Worm (Caenorhabditis elegans) whole organism, L4 larva: ENCODE measurements around the gene sfxn-1.4.

ENCODE experiments used
- D1046.2 ChIP-seq: fragments of 200-800 bp; sonication (Bioruptor generic); IDR thresholded peaks from 2 replicates; pipeline ENCODE4 v1.3.6; 2022; ENCODE audit warnings: missing genetic modification characterization, missing compliant biosample characterization
- F37D6.2 ChIP-seq: sonication (generic microtip); optimal IDR thresholded peaks from 2 replicates; lab custom pipeline; 2016; ENCODE audit warnings: mild to moderate bottlenecking, missing genetic modification characterization, missing compliant biosample characterization
- F44E2.7 ChIP-seq: fragments of 200-800 bp; sonication (Bioruptor generic); IDR thresholded peaks from 2 replicates; pipeline ENCODE4 v2.1.2; 2022; ENCODE audit warnings: missing genetic modification characterization, missing compliant biosample characterization
- T20F7.1 ChIP-seq: fragments of 200-800 bp; sonication (Bioruptor generic); optimal IDR thresholded peaks from 2 replicates; lab custom pipeline; 2018; ENCODE audit warnings: mild to moderate bottlenecking, missing genetic modification characterization, missing compliant biosample characterization
- Y105C5A.15 ChIP-seq: fragments of 200-800 bp; sonication (Bioruptor generic); IDR thresholded peaks from 2 replicates; pipeline ENCODE4 v1.3.6; 2022; ENCODE audit warnings: missing genetic modification characterization, missing compliant biosample characterization
- Y5F2A.4 ChIP-seq: fragments of 200-800 bp; sonication (Bioruptor generic); optimal IDR thresholded peaks from 2 replicates; lab custom pipeline; 2018; ENCODE audit warnings: mild to moderate bottlenecking, missing genetic modification characterization, missing compliant biosample characterization
- aha-1 ChIP-seq: fragments of 150-350 bp; peaks from one replicate; lab custom pipeline; 2014; ENCODE audit warnings: missing biosample characterization, missing genetic modification characterization
- aly-2 ChIP-seq: sonication (generic microtip); optimal IDR thresholded peaks from 2 replicates; lab custom pipeline; 2018; ENCODE audit warnings: missing biosample characterization, missing genetic modification characterization
- ceh-20 ChIP-seq: fragments of 200-800 bp; sonication (Bioruptor generic); IDR thresholded peaks from 2 replicates; pipeline ENCODE4 v1.3.6; 2022; ENCODE audit warnings: missing genetic modification reagents, missing genetic modification characterization, missing compliant biosample characterization
- ceh-28 ChIP-seq: fragments of 150-350 bp; optimal IDR thresholded peaks from 2 replicates; lab custom pipeline; 2014; ENCODE audit warnings: missing biosample characterization, missing genetic modification reagents, missing genetic modification characterization
- ceh-32 ChIP-seq: sonication (generic microtip); optimal IDR thresholded peaks from 2 replicates; lab custom pipeline; 2016; ENCODE audit warnings: mild to moderate bottlenecking, missing genetic modification characterization, missing compliant biosample characterization; ENCODE audit not compliant: poor library complexity
- cey-2 ChIP-seq: sonication (generic microtip); optimal IDR thresholded peaks from 3 replicates; lab custom pipeline; 2017; ENCODE audit warnings: missing genetic modification characterization, mild to moderate bottlenecking, missing compliant biosample characterization, antibody characterized with exemption, borderline replicate concordance; ENCODE audit not compliant: insufficient read depth
- ctbp-1 ChIP-seq: fragments of 200-800 bp; sonication (Bioruptor generic); IDR thresholded peaks from 2 replicates; pipeline ENCODE4 v1.3.6; 2022; ENCODE audit warnings: missing genetic modification reagents, missing genetic modification characterization, missing compliant biosample characterization
- daf-16 ChIP-seq, 3 experiments: sonication (generic microtip); optimal IDR thresholded peaks; 2 replicates each; lab custom pipeline; 2016 to 2017; ENCODE audit warnings: missing genetic modification characterization in 3 of 3, missing genetic modification reagents in 3 of 3, mild to moderate bottlenecking in 2 of 3, missing compliant biosample characterization in 2 of 3, missing biosample characterization in 1 of 3, moderate library complexity in 1 of 3
- dmd-6 ChIP-seq: fragments of 200-800 bp; sonication (Bioruptor generic); IDR thresholded peaks from 2 replicates; pipeline ENCODE4 v1.3.6; 2022; ENCODE audit warnings: missing genetic modification reagents, missing genetic modification characterization, missing compliant biosample characterization
- dmd-9 ChIP-seq: fragments of 200-800 bp; sonication (Bioruptor generic); IDR thresholded peaks from 2 replicates; pipeline ENCODE4 v1.3.6; 2022; ENCODE audit warnings: missing genetic modification reagents, missing genetic modification characterization, missing compliant biosample characterization
- dpl-1 ChIP-seq: fragments of 150-350 bp; optimal IDR thresholded peaks from 2 replicates; lab custom pipeline; 2014; ENCODE audit warnings: missing biosample characterization, missing genetic modification reagents, missing genetic modification characterization
- fos-1 ChIP-seq: fragments of 150-350 bp; optimal IDR thresholded peaks from 2 replicates; lab custom pipeline; 2014; ENCODE audit warnings: missing biosample characterization, missing genetic modification characterization
- hlh-11 ChIP-seq: fragments of 200-800 bp; sonication (Bioruptor generic); optimal IDR thresholded peaks from 2 replicates; lab custom pipeline; 2018; ENCODE audit warnings: mild to moderate bottlenecking, missing genetic modification characterization, missing compliant biosample characterization
- hlh-30 ChIP-seq: sonication (generic microtip); optimal IDR thresholded peaks from 2 replicates; lab custom pipeline; 2017; ENCODE audit warnings: antibody characterized with exemption, mild to moderate bottlenecking, missing genetic modification characterization, missing compliant biosample characterization; ENCODE audit not compliant: insufficient read depth
- lim-7 ChIP-seq: fragments of 200-800 bp; sonication (Bioruptor generic); IDR thresholded peaks from 2 replicates; pipeline ENCODE4 v1.3.6; 2022; ENCODE audit warnings: missing genetic modification characterization, missing compliant biosample characterization
- lin-13 ChIP-seq: fragments of 150-350 bp; optimal IDR thresholded peaks from 2 replicates; lab custom pipeline; 2014; ENCODE audit warnings: missing biosample characterization, missing genetic modification reagents, missing genetic modification characterization
- lin-29 ChIP-seq: fragments of 200-800 bp; sonication (Bioruptor generic); IDR thresholded peaks from 2 replicates; pipeline ENCODE4 v1.3.6; 2022; ENCODE audit warnings: missing genetic modification reagents, missing genetic modification characterization, missing compliant biosample characterization
- lir-3 ChIP-seq: sonication (generic microtip); optimal IDR thresholded peaks from 2 replicates; lab custom pipeline; 2016; ENCODE audit warnings: mild to moderate bottlenecking, missing genetic modification characterization, missing compliant biosample characterization
- lsy-2 ChIP-seq, 2 experiments: fragments of 150-350 bp in 1 of 2; sonication (generic microtip) in 1 of 2; optimal IDR thresholded peaks; 2 replicates each; lab custom pipeline; 2014 to 2017; ENCODE audit warnings: missing biosample characterization in 2 of 2, missing genetic modification characterization in 2 of 2
- mdl-1 ChIP-seq, 2 experiments: fragments of 150-350 bp in 1 of 2; sonication (generic microtip) in 1 of 2; optimal IDR thresholded peaks; 2 replicates each; lab custom pipeline; 2014 to 2017; ENCODE audit warnings: missing biosample characterization in 2 of 2, missing genetic modification characterization in 2 of 2
- mep-1 ChIP-seq: fragments of 150-350 bp; sonication (generic microtip); optimal IDR thresholded peaks from 3 replicates; lab custom pipeline; 2014; ENCODE audit warnings: missing biosample characterization, missing genetic modification characterization
- mes-2 ChIP-seq: sonication (generic microtip); optimal IDR thresholded peaks from 2 replicates; lab custom pipeline; 2016; ENCODE audit warnings: missing genotype, mild to moderate bottlenecking, missing genetic modification characterization, missing compliant biosample characterization; ENCODE audit not compliant: poor library complexity, severe bottlenecking
- mxl-2 ChIP-seq: fragments of 200-800 bp; sonication (Bioruptor generic); conservative IDR thresholded peaks from 2 replicates; pipeline ENCODE4 v1.3.6; 2022; ENCODE audit warnings: missing genetic modification reagents, missing genetic modification characterization, missing compliant biosample characterization
- nhr-11 ChIP-seq: fragments of 150-350 bp; optimal IDR thresholded peaks from 2 replicates; lab custom pipeline; 2014; ENCODE audit warnings: missing biosample characterization, missing genetic modification characterization
- nhr-111 ChIP-seq: fragments of 200-800 bp; sonication (Bioruptor generic); optimal IDR thresholded peaks from 2 replicates; lab custom pipeline; 2018; ENCODE audit warnings: mild to moderate bottlenecking, missing genetic modification characterization, missing compliant biosample characterization
- nhr-48 ChIP-seq: sonication (generic microtip); optimal IDR thresholded peaks from 2 replicates; lab custom pipeline; 2016; ENCODE audit warnings: mild to moderate bottlenecking, missing genetic modification characterization, missing compliant biosample characterization
- nhr-6 ChIP-seq: fragments of 150-350 bp; optimal IDR thresholded peaks from 2 replicates; lab custom pipeline; 2014; ENCODE audit warnings: missing biosample characterization, missing genetic modification characterization
- nhr-77 ChIP-seq: fragments of 150-350 bp; optimal IDR thresholded peaks from 2 replicates; lab custom pipeline; 2014; ENCODE audit warnings: missing biosample characterization, missing genetic modification characterization
- pha-4 ChIP-seq, 2 experiments: fragments of 150-350 bp in 1 of 2; fragments of 200-800 bp in 1 of 2; sonication (Bioruptor generic) in 1 of 2; IDR thresholded peaks in 1 of 2; optimal IDR thresholded peaks in 1 of 2; 2 replicates each; pipeline versions ENCODE4 v1.3.6 to Lab custom; 2014 to 2022; ENCODE audit warnings: missing genetic modification characterization in 2 of 2, missing genetic modification reagents in 2 of 2, missing biosample characterization in 1 of 2, missing compliant biosample characterization in 1 of 2
- pqm-1 ChIP-seq: sonication (generic microtip); optimal IDR thresholded peaks from 2 replicates; lab custom pipeline; 2017; ENCODE audit warnings: missing biosample characterization, missing genetic modification characterization
- rbr-2 ChIP-seq: sonication (generic microtip); optimal IDR thresholded peaks from 2 replicates; lab custom pipeline; 2016; ENCODE audit warnings: missing genotype, missing genetic modification characterization, missing compliant biosample characterization
- saeg-2 ChIP-seq: fragments of 200-800 bp; sonication (Bioruptor generic); IDR thresholded peaks from 2 replicates; pipeline ENCODE4 v1.3.6; 2022; ENCODE audit warnings: missing genetic modification reagents, missing genetic modification characterization, missing compliant biosample characterization
- skn-1 ChIP-seq: fragments of 150-350 bp; optimal IDR thresholded peaks from 2 replicates; lab custom pipeline; 2014; ENCODE audit warnings: missing biosample characterization, missing genetic modification characterization
- tag-97 ChIP-seq: fragments of 200-800 bp; sonication (Bioruptor generic); IDR thresholded peaks from 2 replicates; pipeline ENCODE4 v1.3.6; 2022; ENCODE audit warnings: missing genetic modification characterization, missing compliant biosample characterization
- unc-62 ChIP-seq, 3 experiments: fragments of 150-350 bp in 1 of 3; sonication (generic microtip); optimal IDR thresholded peaks in 2 of 3; peaks in 1 of 3; 1 replicate in 1 of 3; 2 replicates in 2 of 3; lab custom pipeline; 2014 to 2017; ENCODE audit warnings: missing biosample characterization in 3 of 3, missing genetic modification characterization in 3 of 3, missing genetic modification reagents in 3 of 3, missing genotype in 1 of 3
- vab-7 ChIP-seq: fragments of 200-800 bp; sonication (Bioruptor generic); IDR thresholded peaks from 2 replicates; pipeline ENCODE4 v1.3.6; 2022; ENCODE audit warnings: missing genetic modification reagents, missing genetic modification characterization, missing compliant biosample characterization
- zag-1 ChIP-seq: fragments of 150-350 bp; optimal IDR thresholded peaks from 2 replicates; lab custom pipeline; 2014; ENCODE audit warnings: missing biosample characterization, missing genetic modification characterization
- zfp-2 ChIP-seq: sonication (generic microtip); optimal IDR thresholded peaks from 2 replicates; lab custom pipeline; 2016; ENCODE audit warnings: mild to moderate bottlenecking, missing genetic modification characterization, missing compliant biosample characterization
- zip-2 ChIP-seq: fragments of 150-350 bp; optimal IDR thresholded peaks from 2 replicates; lab custom pipeline; 2014; ENCODE audit warnings: missing biosample characterization, missing genetic modification characterization

The sfxn-1.4 gene

ce11 chrII:11724362-11724761, 43.3 kb upstream of the sfxn-1.4 start (continued):
- no peak for TF ChIP-seq nhr-77 (tag; lab: Kevin White, UChicago)
- no peak for TF ChIP-seq pha-4 (GFP tag; IDR thresholded peaks at IDR 0.05; lab: Robert Waterston, UW)
- TF ChIP-seq pha-4 (tag; optimal IDR thresholded peaks at IDR 0.05; lab: Kevin White, UChicago) = no peak
- no peak for TF ChIP-seq fos-1
- no peak for TF ChIP-seq mxl-2 (GFP tag; lab: Robert Waterston, UW)
- TF ChIP-seq zag-1 (tag; lab: Kevin White, UChicago) = no peak
- no peak for TF ChIP-seq tag-97 (GFP tag; lab: Robert Waterston, UW)
- no peak for TF ChIP-seq aly-2 (tag; lab: Kevin White, UChicago)
- TF ChIP-seq zip-2 (tag; lab: Kevin White, UChicago) = no peak
- TF ChIP-seq skn-1 (tag; lab: Kevin White, UChicago) = no peak
- peak; percentile 50 for TF ChIP-seq hlh-30 (tag; lab: Kevin White, UChicago)
- peak; percentile 53 for TF ChIP-seq hlh-11
- peak; percentile 31 for TF ChIP-seq T20F7.1 (GFP tag; lab: Kevin White, UChicago)
- peak in 1 of 2 experiments; percentile 92 for TF ChIP-seq unc-62 (GFP tag; optimal IDR thresholded peaks at IDR 0.05 in 1 of 2; lab: Kevin White, UChicago)
- TF ChIP-seq unc-62 (tag; optimal IDR thresholded peaks at IDR 0.05; lab: Kevin White, UChicago) = no peak
- TF ChIP-seq nhr-11 = no peak
- TF ChIP-seq F37D6.2 (tag; lab: Kevin White, UChicago) = peak; percentile 2
- TF ChIP-seq lin-13 (GFP tag; lab: Kevin White, UChicago) = peak; percentile 36
- TF ChIP-seq D1046.2 (GFP tag; lab: Robert Waterston, UW) = no peak
- peak; percentile 28; the same call in 1 of the 2 replicates for TF ChIP-seq dmd-6 (GFP tag; lab: Robert Waterston, UW)
- TF ChIP-seq dpl-1 (GFP tag; lab: Kevin White, UChicago) = no peak
- peak; percentile 18 for TF ChIP-seq mes-2 (tag; lab: Kevin White, UChicago)
- peak; percentile 50; the same call in 1 of the 2 replicates for TF ChIP-seq ceh-20 (GFP tag; lab: Robert Waterston, UW)
- TF ChIP-seq vab-7 (GFP tag; lab: Robert Waterston, UW) = no peak
- no peak for TF ChIP-seq nhr-6 (tag; lab: Kevin White, UChicago)
- no peak for TF ChIP-seq dmd-9 (GFP tag; lab: Robert Waterston, UW)
- peak; percentile 36 to 55 for TF ChIP-seq mdl-1 (tag; optimal IDR thresholded peaks at IDR 0.05; lab: Kevin White, UChicago)
- no peak for TF ChIP-seq lin-29 (GFP tag; lab: Robert Waterston, UW)
- TF ChIP-seq nhr-111 = no peak
- TF ChIP-seq mep-1 (tag; lab: Kevin White, UChicago) = peak; percentile 65
- TF ChIP-seq, all 104 proteins: peak for 20

- TF ChIP-seq daf-16 (GFP tag; optimal IDR thresholded peaks at IDR 0.05; lab: Kevin White, UChicago) (no peak), daf-16 (tag; optimal IDR thresholded peaks at IDR 0.05; lab: Kevin White, UChicago) (peak; percentile 24), cey-2 (tag; lab: Kevin White, UChicago) (no peak)
- TF ChIP-seq, all 104 proteins: peak for 1
Observed at ce11 chrII:11723904-11724303, 42.9 kb upstream of the sfxn-1.4 start, which contains the start of gene ldh-1. Gene ldh-1, plus strand, starts transcription at chrII:11724204.

- TF ChIP-seq nhr-11 (peak; percentile 11), nhr-48 (tag; lab: Kevin White, UChicago) (no peak), lsy-2 (tag; optimal IDR thresholded peaks at IDR 0.05; lab: Kevin White, UChicago) (no peak), ceh-28 (no peak), lir-3 (tag; lab: Kevin White, UChicago) (no peak), saeg-2 (GFP tag; lab: Robert Waterston, UW) (no peak), mep-1 (tag; lab: Kevin White, UChicago) (no peak), lin-29 (GFP tag; lab: Robert Waterston, UW) (no peak), hlh-30 (tag; lab: Kevin White, UChicago) (no peak), aha-1 (tag; lab: Kevin White, UChicago) (peak; percentile 95), zfp-2 (no peak), Y105C5A.15 (GFP tag; lab: Robert Waterston, UW) (no peak), Y5F2A.4 (GFP tag; lab: Kevin White, UChicago) (no peak), ctbp-1 (GFP tag; lab: Robert Waterston, UW) (no peak), unc-62 (GFP tag; optimal IDR thresholded peaks at IDR 0.05 in 1 of 2; lab: Kevin White, UChicago) (peak in 1 of 2 experiments; percentile 11), unc-62 (tag; optimal IDR thresholded peaks at IDR 0.05; lab: Kevin White, UChicago) (no peak), pqm-1 (no peak), rbr-2 (no peak), F44E2.7 (GFP tag; lab: Robert Waterston, UW) (no peak), nhr-6 (tag; lab: Kevin White, UChicago) (no peak), ceh-32 (tag; lab: Kevin White, UChicago) (no peak), mxl-2 (GFP tag; lab: Robert Waterston, UW) (no peak), lim-7 (GFP tag; lab: Robert Waterston, UW) (no peak)
Observed at ce11 chrII:11722164-11722563, 41.1 kb upstream of the sfxn-1.4 start.
